Worm (Caenorhabditis elegans) whole organism, L2 larva: Measurements from ENCODE around the gene H24K24.2.
A peak's percentile ranks its signal among the peaks of the same experiment; 100 is the strongest.

Source experiments
- C34F6.9 ChIP-seq: fragments of 150-350 bp; optimal IDR thresholded peaks from 2 replicates; lab custom pipeline; 2014; ENCODE audit warnings: missing biosample characterization, missing genetic modification characterization
- F13H6.1 ChIP-seq: sonication (generic microtip); optimal IDR thresholded peaks from 2 replicates; lab custom pipeline; 2016; ENCODE audit warnings: missing genetic modification characterization, missing compliant biosample characterization
- R02D3.7 ChIP-seq: fragments of 150-350 bp; optimal IDR thresholded peaks from 2 replicates; lab custom pipeline; 2014; ENCODE audit warnings: missing biosample characterization, missing genetic modification characterization
- Y55F3AM.14 ChIP-seq: fragments of 200-800 bp; sonication (Bioruptor generic); optimal IDR thresholded peaks from 2 replicates; lab custom pipeline; 2018; ENCODE audit warnings: mild to moderate bottlenecking, missing genetic modification characterization, missing compliant biosample characterization
- ZK546.5 ChIP-seq: sonication (generic microtip); optimal IDR thresholded peaks from 2 replicates; lab custom pipeline; 2017; ENCODE audit warnings: missing biosample characterization, missing genetic modification characterization
- aly-2 ChIP-seq: fragments of 150-350 bp; optimal IDR thresholded peaks from 2 replicates; lab custom pipeline; 2014; ENCODE audit warnings: missing biosample characterization, missing genetic modification characterization
- ama-1 ChIP-seq: fragments of 150-350 bp; optimal IDR thresholded peaks from 2 replicates; lab custom pipeline; 2018; ENCODE audit warnings: inconsistent platforms
- blmp-1 ChIP-seq: sonication (generic microtip); optimal IDR thresholded peaks from 2 replicates; lab custom pipeline; 2017; ENCODE audit warnings: missing genetic modification characterization, mild to moderate bottlenecking, missing compliant biosample characterization, antibody characterized with exemption, moderate library complexity; ENCODE audit not compliant: insufficient read depth
- ceh-16 ChIP-seq: fragments of 150-350 bp; optimal IDR thresholded peaks from 2 replicates; lab custom pipeline; 2014; ENCODE audit warnings: missing biosample characterization, missing genetic modification characterization
- crh-2 ChIP-seq: sonication (generic microtip); optimal IDR thresholded peaks from 2 replicates; lab custom pipeline; 2017; ENCODE audit warnings: missing biosample characterization, missing genetic modification characterization
- dmd-4 ChIP-seq: sonication (generic microtip); optimal IDR thresholded peaks from 2 replicates; lab custom pipeline; 2017; ENCODE audit warnings: missing biosample characterization, missing genetic modification characterization
- egl-27 ChIP-seq: sonication (generic microtip); optimal IDR thresholded peaks from 3 replicates; lab custom pipeline; 2017; ENCODE audit warnings: missing biosample characterization, missing genetic modification reagents, missing genetic modification characterization
- elt-1 ChIP-seq: fragments of 150-350 bp; optimal IDR thresholded peaks from 2 replicates; lab custom pipeline; 2014; ENCODE audit warnings: missing biosample characterization, missing genetic modification characterization
- elt-3 ChIP-seq: sonication (generic microtip); optimal IDR thresholded peaks from 2 replicates; lab custom pipeline; 2017; ENCODE audit warnings: missing biosample characterization, missing genetic modification characterization
- fos-1 ChIP-seq: fragments of 150-350 bp; optimal IDR thresholded peaks from 2 replicates; lab custom pipeline; 2014; ENCODE audit warnings: missing biosample characterization, missing genetic modification characterization
- gmeb-1 ChIP-seq: fragments of 150-350 bp; optimal IDR thresholded peaks from 2 replicates; lab custom pipeline; 2014; ENCODE audit warnings: missing biosample characterization, missing genetic modification characterization
- lin-11 ChIP-seq: fragments of 150-350 bp; sonication (generic microtip); optimal IDR thresholded peaks from 2 replicates; lab custom pipeline; 2014; ENCODE audit warnings: missing biosample characterization, missing genetic modification characterization, inconsistent platforms, mixed read lengths
- lin-13 ChIP-seq: fragments of 150-350 bp; optimal IDR thresholded peaks from 2 replicates; lab custom pipeline; 2014; ENCODE audit warnings: missing biosample characterization, missing genetic modification reagents, missing genetic modification characterization
- lin-39 ChIP-seq: fragments of 150-350 bp; optimal IDR thresholded peaks from 2 replicates; lab custom pipeline; 2014; ENCODE audit warnings: missing biosample characterization, missing genetic modification reagents, missing genetic modification characterization
- lsy-2 ChIP-seq, 2 experiments: fragments of 150-350 bp in 1 of 2; sonication (generic microtip) in 1 of 2; optimal IDR thresholded peaks; 2 replicates each; lab custom pipeline; 2014 to 2017; ENCODE audit warnings: missing biosample characterization in 2 of 2, missing genetic modification characterization in 2 of 2
- mab-5 ChIP-seq: fragments of 150-350 bp; optimal IDR thresholded peaks from 2 replicates; lab custom pipeline; 2014; ENCODE audit warnings: missing biosample characterization, missing genetic modification characterization
- mbf-1 ChIP-seq: sonication (generic microtip); optimal IDR thresholded peaks from 2 replicates; lab custom pipeline; 2017; ENCODE audit warnings: missing biosample characterization, missing genetic modification characterization
- mdl-1 ChIP-seq, 2 experiments: fragments of 150-350 bp in 1 of 2; sonication (generic microtip) in 1 of 2; optimal IDR thresholded peaks; 2 replicates each; lab custom pipeline; 2017; ENCODE audit warnings: missing biosample characterization in 2 of 2, missing genetic modification characterization in 2 of 2
- nhr-11 ChIP-seq: fragments of 150-350 bp; optimal IDR thresholded peaks from 2 replicates; lab custom pipeline; 2014; ENCODE audit warnings: missing biosample characterization, missing genetic modification characterization
- nhr-12 ChIP-seq: fragments of 150-350 bp; optimal IDR thresholded peaks from 2 replicates; lab custom pipeline; 2014; ENCODE audit warnings: missing biosample characterization, missing genetic modification characterization
- nhr-129 ChIP-seq: fragments of 150-350 bp; optimal IDR thresholded peaks from 2 replicates; lab custom pipeline; 2014; ENCODE audit warnings: missing biosample characterization, missing genetic modification characterization
- nhr-21 ChIP-seq: fragments of 150-350 bp; optimal IDR thresholded peaks from 2 replicates; lab custom pipeline; 2014; ENCODE audit warnings: missing biosample characterization, missing genetic modification characterization
- nhr-23 ChIP-seq: fragments of 150-350 bp; optimal IDR thresholded peaks from 2 replicates; lab custom pipeline; 2014; ENCODE audit warnings: missing biosample characterization, missing genetic modification reagents, missing genetic modification characterization
- nhr-237 ChIP-seq: fragments of 150-350 bp; optimal IDR thresholded peaks from 2 replicates; lab custom pipeline; 2014; ENCODE audit warnings: missing biosample characterization, missing genetic modification characterization
- nhr-25 ChIP-seq: fragments of 150-350 bp; sonication (generic microtip); optimal IDR thresholded peaks from 3 replicates; lab custom pipeline; 2014; ENCODE audit warnings: missing biosample characterization, missing genetic modification characterization
- nhr-6 ChIP-seq: fragments of 150-350 bp; optimal IDR thresholded peaks from 2 replicates; lab custom pipeline; 2014; ENCODE audit warnings: missing biosample characterization, missing genetic modification characterization
- nhr-77 ChIP-seq: fragments of 150-350 bp; optimal IDR thresholded peaks from 2 replicates; lab custom pipeline; 2014; ENCODE audit warnings: missing biosample characterization, missing genetic modification characterization
- peb-1 ChIP-seq: fragments of 150-350 bp; optimal IDR thresholded peaks from 2 replicates; lab custom pipeline; 2014; ENCODE audit warnings: missing biosample characterization, missing genetic modification characterization
- sem-4 ChIP-seq: fragments of 150-350 bp; optimal IDR thresholded peaks from 2 replicates; lab custom pipeline; 2014; ENCODE audit warnings: missing biosample characterization, missing genetic modification reagents, missing genetic modification characterization
- skn-1 ChIP-seq: sonication (generic microtip); optimal IDR thresholded peaks from 2 replicates; lab custom pipeline; 2017; ENCODE audit warnings: missing biosample characterization, missing genetic modification characterization
- sma-3 ChIP-seq: sonication (generic microtip); optimal IDR thresholded peaks from 2 replicates; lab custom pipeline; 2016; ENCODE audit warnings: missing genetic modification reagents, missing genetic modification characterization, missing compliant biosample characterization
- sma-9 ChIP-seq, 2 experiments: fragments of 150-350 bp in 1 of 2; sonication (generic microtip) in 1 of 2; optimal IDR thresholded peaks; 2 replicates each; lab custom pipeline; 2014 to 2016; ENCODE audit warnings: missing genetic modification characterization in 2 of 2, mild to moderate bottlenecking in 1 of 2, missing biosample characterization in 1 of 2, missing compliant biosample characterization in 1 of 2, missing genetic modification reagents in 1 of 2, moderate library complexity in 1 of 2
- snpc-4 ChIP-seq: fragments of 150-350 bp; optimal IDR thresholded peaks from 2 replicates; lab custom pipeline; 2014; ENCODE audit warnings: missing biosample characterization, missing genetic modification characterization
- unc-39 ChIP-seq: fragments of 150-350 bp; optimal IDR thresholded peaks from 2 replicates; lab custom pipeline; 2014; ENCODE audit warnings: missing biosample characterization, missing genetic modification characterization
- unc-55 ChIP-seq: fragments of 150-350 bp; sonication (generic microtip); optimal IDR thresholded peaks from 3 replicates; lab custom pipeline; 2014; ENCODE audit warnings: missing biosample characterization, missing genetic modification reagents, missing genetic modification characterization
- unc-62 ChIP-seq: fragments of 150-350 bp; optimal IDR thresholded peaks from 2 replicates; lab custom pipeline; 2014; ENCODE audit warnings: missing biosample characterization, missing genetic modification reagents, missing genetic modification characterization
- zag-1 ChIP-seq: fragments of 150-350 bp; optimal IDR thresholded peaks from 2 replicates; lab custom pipeline; 2014; ENCODE audit warnings: missing biosample characterization, missing genetic modification characterization
- ztf-1 ChIP-seq: fragments of 200-800 bp; sonication (Bioruptor generic); conservative IDR thresholded peaks from 2 replicates; pipeline ENCODE4 v1.3.6; 2022; ENCODE audit warnings: missing genetic modification characterization, missing compliant biosample characterization
- ztf-11 ChIP-seq: sonication (generic microtip); optimal IDR thresholded peaks from 2 replicates; lab custom pipeline; 2017; ENCODE audit warnings: missing biosample characterization, missing genetic modification characterization
- ztf-4 ChIP-seq: fragments of 150-350 bp; optimal IDR thresholded peaks from 2 replicates; lab custom pipeline; 2014; ENCODE audit warnings: missing biosample characterization, missing genetic modification characterization

The H24K24.2 gene

DNA sequence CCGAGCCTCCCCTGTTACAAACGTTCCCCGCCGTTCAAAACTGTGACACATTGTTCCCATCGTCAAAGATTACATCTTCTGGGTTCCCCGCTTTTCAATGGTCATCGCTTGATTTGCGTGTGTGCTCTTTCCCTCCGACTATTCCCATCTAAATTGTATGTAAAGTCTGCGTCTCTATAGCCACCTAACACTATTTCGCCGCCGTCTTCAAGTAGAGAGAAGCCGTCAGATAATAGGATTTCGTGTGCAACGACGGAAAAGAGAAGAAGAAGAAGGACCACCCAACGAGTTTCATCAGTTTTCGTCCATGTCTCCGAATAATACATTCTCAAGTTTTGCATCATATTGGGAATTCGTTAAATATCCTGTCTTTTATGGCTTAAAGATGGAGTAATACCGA, 48.6 kb downstream of the H24K24.2 start:
- no peak for TF ChIP-seq skn-1 (tag; lab: Kevin White, UChicago)
- TF ChIP-seq F13H6.1 (tag; lab: Kevin White, UChicago) = peak; percentile 60
- TF ChIP-seq nhr-129 (tag; lab: Kevin White, UChicago) = peak; percentile 44
- peak; percentile 37 for TF ChIP-seq C34F6.9 (tag; lab: Kevin White, UChicago)
- TF ChIP-seq unc-55 = peak; percentile 42
- TF ChIP-seq lsy-2 (tag; optimal IDR thresholded peaks at IDR 0.05; lab: Kevin White, UChicago) = peak in 1 of 2 experiments; percentile 24

DNA sequence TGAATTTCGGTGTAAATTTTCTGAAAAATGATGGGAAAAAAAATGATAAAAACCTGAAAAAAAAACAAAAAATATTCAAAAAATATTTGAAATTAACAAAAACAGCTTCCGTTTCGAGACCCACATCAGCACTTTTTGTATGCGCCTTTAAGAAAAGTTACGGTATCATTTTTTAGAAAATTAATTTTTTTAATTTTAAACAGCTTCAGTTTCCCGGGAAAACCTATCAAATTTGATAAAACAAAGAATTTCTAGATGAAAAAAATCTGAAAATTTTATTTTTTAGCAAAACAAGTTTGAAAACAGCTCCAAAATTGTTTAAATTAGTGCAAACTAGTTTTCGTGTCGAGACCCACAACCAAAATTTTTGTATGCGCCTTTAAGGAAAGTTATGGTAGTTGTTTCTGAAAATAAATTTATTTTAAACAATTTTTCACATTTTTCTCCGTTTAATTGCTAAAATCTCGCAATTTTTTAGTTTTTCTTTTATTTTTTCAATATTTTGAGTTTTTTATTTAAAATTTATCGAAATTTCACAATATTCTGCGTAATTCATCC, 51.5 kb downstream of the H24K24.2 start:
- TF ChIP-seq ztf-11 (no peak), nhr-12 (tag; lab: Kevin White, UChicago) (no peak), nhr-129 (tag; lab: Kevin White, UChicago) (no peak), ztf-1 (GFP tag; lab: Robert Waterston, UW) (no peak), nhr-23 (tag; lab: Kevin White, UChicago) (no peak), lin-11 (tag; lab: Kevin White, UChicago) (no peak), nhr-237 (no peak), sma-9 (GFP tag; optimal IDR thresholded peaks at IDR 0.05; lab: Kevin White, UChicago) (no peak), sma-9 (tag; optimal IDR thresholded peaks at IDR 0.05; lab: Kevin White, UChicago) (no peak)

DNA sequence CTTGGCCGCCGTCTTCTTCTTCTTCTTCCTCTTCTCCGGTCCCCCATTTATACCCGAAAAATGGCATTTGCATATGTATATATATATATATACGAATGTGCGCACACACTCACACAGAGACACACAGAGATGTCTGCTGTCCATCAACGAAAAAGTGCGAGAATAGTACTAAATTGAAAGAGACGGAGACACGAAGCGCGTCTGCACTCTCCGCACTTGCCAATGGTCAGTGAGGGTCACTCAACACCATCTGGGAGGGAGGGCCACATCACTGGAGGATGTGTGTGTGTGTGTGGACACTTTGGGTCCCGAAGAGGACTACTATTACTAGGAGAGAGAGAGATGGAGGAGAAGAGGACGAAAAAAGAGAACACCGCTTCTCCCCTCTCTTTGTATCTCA, 57.6 kb downstream of the H24K24.2 start:
- TF ChIP-seq ama-1 (lab: Kevin White, UChicago) (no peak), F13H6.1 (tag; lab: Kevin White, UChicago) (peak; percentile 98), elt-1 (tag; lab: Kevin White, UChicago) (no peak), ztf-4 (tag; lab: Kevin White, UChicago) (no peak), lsy-2 (tag; optimal IDR thresholded peaks at IDR 0.05; lab: Kevin White, UChicago) (peak; percentile 11 to 64), gmeb-1 (tag; lab: Kevin White, UChicago) (no peak), nhr-237 (no peak), Y55F3AM.14 (no peak), crh-2 (tag; lab: Kevin White, UChicago) (peak; percentile 40), ztf-11 (no peak), egl-27 (tag; lab: Kevin White, UChicago) (peak; percentile 71), R02D3.7 (tag; lab: Kevin White, UChicago) (no peak), mbf-1 (tag; lab: Kevin White, UChicago) (no peak), mab-5 (tag; lab: Kevin White, UChicago) (peak; percentile 51), fos-1 (peak; percentile 58), unc-62 (GFP tag; lab: Kevin White, UChicago) (no peak), unc-55 (peak; percentile 66), peb-1 (tag; lab: Kevin White, UChicago) (no peak), nhr-77 (tag; lab: Kevin White, UChicago) (no peak), elt-3 (tag; lab: Kevin White, UChicago) (no peak), sma-9 (GFP tag; optimal IDR thresholded peaks at IDR 0.05; lab: Kevin White, UChicago) (peak; percentile 60), sma-9 (tag; optimal IDR thresholded peaks at IDR 0.05; lab: Kevin White, UChicago) (no peak), nhr-6 (tag; lab: Kevin White, UChicago) (peak; percentile 21), nhr-11 (no peak), aly-2 (tag; lab: Kevin White, UChicago) (no peak), lin-39 (tag; lab: Kevin White, UChicago) (no peak), nhr-25 (tag; lab: Kevin White, UChicago) (peak; percentile 46), lin-11 (tag; lab: Kevin White, UChicago) (no peak), snpc-4 (no peak), nhr-23 (tag; lab: Kevin White, UChicago) (no peak), mdl-1 (tag; optimal IDR thresholded peaks at IDR 0.05; lab: Kevin White, UChicago) (no peak), nhr-129 (tag; lab: Kevin White, UChicago) (peak; percentile 48), ceh-16 (tag; lab: Kevin White, UChicago) (no peak), C34F6.9 (tag; lab: Kevin White, UChicago) (peak; percentile 75), blmp-1 (tag; lab: Kevin White, UChicago) (no peak), zag-1 (peak; percentile 44), dmd-4 (tag; lab: Kevin White, UChicago) (no peak), sma-3 (GFP tag; lab: Kevin White, UChicago) (no peak), skn-1 (tag; lab: Kevin White, UChicago) (no peak), ztf-1 (GFP tag; lab: Robert Waterston, UW) (no peak), lin-13 (GFP tag; lab: Kevin White, UChicago) (peak; percentile 39), ZK546.5 (tag; lab: Kevin White, UChicago) (no peak), sem-4 (tag; lab: Kevin White, UChicago) (peak; percentile 40), unc-39 (tag; lab: Kevin White, UChicago) (no peak), nhr-21 (tag; lab: Kevin White, UChicago) (no peak), nhr-12 (tag; lab: Kevin White, UChicago) (no peak)
